Worm (Caenorhabditis elegans) whole organism, early embryonic: ENCODE data around the gene arrd-13.

ENCODE experiments used
- ama-1 ChIP-seq: fragments of 150-350 bp; optimal IDR thresholded peaks from 2 replicates; lab custom pipeline; 2014
- ceh-36 ChIP-seq: sonication (generic microtip); optimal IDR thresholded peaks from 2 replicates; lab custom pipeline; 2016; ENCODE audit warnings: missing genetic modification characterization, inconsistent platforms, missing compliant biosample characterization
- flt-1 ChIP-seq: fragments of 200-800 bp; sonication (Bioruptor generic); IDR thresholded peaks from 2 replicates; pipeline ENCODE4 v1.3.6; 2022; ENCODE audit warnings: missing genetic modification characterization, missing compliant biosample characterization
- scrt-1 ChIP-seq: fragments of 200-800 bp; sonication (Bioruptor generic); IDR thresholded peaks from 2 replicates; pipeline ENCODE4 v1.3.6; 2022; ENCODE audit warnings: missing genetic modification characterization, missing compliant biosample characterization
- sea-1 ChIP-seq: fragments of 200-800 bp; sonication (Bioruptor generic); conservative IDR thresholded peaks from 2 replicates; pipeline ENCODE4 v1.3.6; 2022; ENCODE audit warnings: missing genetic modification characterization, missing compliant biosample characterization
- tbx-11 ChIP-seq: fragments of 200-800 bp; sonication (Bioruptor generic); IDR thresholded peaks from 2 replicates; pipeline ENCODE4 v1.3.6; 2022; ENCODE audit warnings: missing genetic modification characterization, missing compliant biosample characterization
- tbx-37 ChIP-seq: fragments of 200-800 bp; sonication (Bioruptor generic); conservative IDR thresholded peaks from 2 replicates; pipeline ENCODE4 v1.3.6; 2022; ENCODE audit warnings: missing genetic modification reagents, missing genetic modification characterization, missing compliant biosample characterization

- TF ChIP-seq sea-1 (GFP tag; lab: Robert Waterston, UW): no peak
- no peak for TF ChIP-seq ceh-36 (tag; lab: Kevin White, UChicago)
- no peak for TF ChIP-seq tbx-37 (GFP tag; lab: Robert Waterston, UW)
- no peak for TF ChIP-seq ama-1 (lab: Kevin White, UChicago)
- no peak for TF ChIP-seq flt-1
- no peak for TF ChIP-seq tbx-11 (GFP tag; lab: Robert Waterston, UW)
- TF ChIP-seq scrt-1 (GFP tag; lab: Robert Waterston, UW): no peak
These were observed 37.0 kb upstream of the arrd-13 start, which contains the start of gene sre-46 for ce11 chrII:13721218-13721617.
